Worm (Caenorhabditis elegans) whole organism, midembryonic: Measurements from ENCODE around the gene agt-2.

ENCODE experiments used
- T22C8.4 ChIP-seq: fragments of 200-800 bp; sonication (Bioruptor generic); IDR thresholded peaks from 2 replicates; pipeline ENCODE4 v1.3.6; 2022; ENCODE audit warnings: missing genetic modification characterization, missing compliant biosample characterization
- cog-1 ChIP-seq: sonication (generic microtip); optimal IDR thresholded peaks from 2 replicates; lab custom pipeline; 2016; ENCODE audit warnings: missing genetic modification characterization, missing compliant biosample characterization
- flt-1 ChIP-seq: fragments of 200-800 bp; sonication (Bioruptor generic); IDR thresholded peaks from 2 replicates; pipeline ENCODE4 v1.3.6; 2022; ENCODE audit warnings: missing genetic modification characterization, missing compliant biosample characterization
- klf-2 ChIP-seq: fragments of 200-800 bp; sonication (Bioruptor generic); conservative IDR thresholded peaks from 2 replicates; pipeline ENCODE4 v1.3.6; 2022; ENCODE audit warnings: missing genetic modification reagents, missing genetic modification characterization, missing compliant biosample characterization
- med-1 ChIP-seq: sonication (generic microtip); optimal IDR thresholded peaks from 2 replicates; lab custom pipeline; 2017; ENCODE audit warnings: missing genetic modification characterization, mild to moderate bottlenecking, missing compliant biosample characterization, antibody characterized with exemption, missing genetic modification reagents; ENCODE audit not compliant: insufficient read depth
- ref-1 ChIP-seq: fragments of 200-800 bp; sonication (Bioruptor generic); conservative IDR thresholded peaks from 2 replicates; pipeline ENCODE4 v1.3.6; 2022; ENCODE audit warnings: missing genetic modification reagents, missing genetic modification characterization, missing compliant biosample characterization
- tab-1 ChIP-seq: fragments of 200-800 bp; sonication (Bioruptor generic); IDR thresholded peaks from 2 replicates; pipeline ENCODE4 v1.3.6; 2022; ENCODE audit warnings: missing genetic modification characterization, missing compliant biosample characterization
- ztf-23 ChIP-seq: fragments of 200-800 bp; sonication (Bioruptor generic); IDR thresholded peaks from 2 replicates; pipeline ENCODE4 v1.3.6; 2022; ENCODE audit warnings: missing genetic modification reagents, missing genetic modification characterization, missing compliant biosample characterization
- ztf-29 ChIP-seq: fragments of 200-800 bp; sonication (Bioruptor generic); IDR thresholded peaks from 2 replicates; pipeline ENCODE4 v1.3.6; 2022; ENCODE audit warnings: missing genetic modification reagents, missing genetic modification characterization, missing compliant biosample characterization

agt-2 gene

ce11 chrII:5358137-5358745 is 15.4 kb downstream of the agt-2 start, which contains the start of the genes F09E5.11 and bmy-1:
F09E5.11 (minus strand) TSS chrII:5358187.
bmy-1 (plus strand) TSS chrII:5358695.
- TF ChIP-seq tab-1 (GFP tag; lab: Robert Waterston, UW) (no peak), flt-1 (GFP tag; lab: Robert Waterston, UW) (peak; percentile 81), cog-1 (tag; lab: Kevin White, UChicago) (peak; percentile 44), ztf-23 (GFP tag; lab: Robert Waterston, UW) (peak; percentile 84), ztf-29 (GFP tag; lab: Robert Waterston, UW) (no peak), T22C8.4 (no peak; the same call in 1 of the 2 replicates), klf-2 (peak; percentile 64; the same call in 1 of the 2 replicates), ref-1 (GFP tag; lab: Robert Waterston, UW) (no peak), med-1 (peak; percentile 10)

ce11 chrII:5355384-5355783 is 18.2 kb downstream of the agt-2 start, which contains the start of gene srg-69:
srg-69 (plus strand) TSS chrII:5355684.
- no peak for TF ChIP-seq T22C8.4
- no peak for TF ChIP-seq ztf-29 (GFP tag; lab: Robert Waterston, UW)
- TF ChIP-seq klf-2, result no peak
- TF ChIP-seq ztf-23 (GFP tag; lab: Robert Waterston, UW), result no peak
- no peak for TF ChIP-seq tab-1 (GFP tag; lab: Robert Waterston, UW)
- TF ChIP-seq flt-1 (GFP tag; lab: Robert Waterston, UW), result no peak
- no peak for TF ChIP-seq ref-1 (GFP tag; lab: Robert Waterston, UW)
- no peak for TF ChIP-seq cog-1 (tag; lab: Kevin White, UChicago)
- no peak for TF ChIP-seq med-1

ce11 chrII:5353642-5354041 is 20.0 kb downstream of the agt-2 start:
- TF ChIP-seq ztf-23 (GFP tag; lab: Robert Waterston, UW), result no peak
- no peak for TF ChIP-seq ztf-29 (GFP tag; lab: Robert Waterston, UW)
- TF ChIP-seq cog-1 (tag; lab: Kevin White, UChicago), result no peak
- TF ChIP-seq tab-1 (GFP tag; lab: Robert Waterston, UW), result no peak
- TF ChIP-seq T22C8.4, result no peak

- no peak for TF ChIP-seq med-1
- no peak for TF ChIP-seq cog-1 (tag; lab: Kevin White, UChicago)
- TF ChIP-seq T22C8.4, result no peak
Observed at ce11 chrII:5351799-5352198, 21.8 kb downstream of the agt-2 start, which contains the start of gene F09E5.7. F09E5.7 (plus strand) TSS chrII:5352099.

ce11 chrII:5350357-5350756 is 23.3 kb downstream of the agt-2 start, which contains the start of gene F09E5.8:
F09E5.8 (plus strand) TSS chrII:5350669.
- TF ChIP-seq ztf-23 (GFP tag; lab: Robert Waterston, UW) (peak; percentile 84), flt-1 (GFP tag; lab: Robert Waterston, UW) (peak; percentile 81; the same call in 1 of the 2 replicates), klf-2 (0 out of 2 replicates have a peak, but pooled peaks have one; percentile 55), tab-1 (GFP tag; lab: Robert Waterston, UW) (0 out of 2 replicates have a peak, but pooled peaks have one; percentile 45)

- peak; percentile 87 for TF ChIP-seq flt-1 (GFP tag; lab: Robert Waterston, UW)
- peak; percentile 92 for TF ChIP-seq ztf-23 (GFP tag; lab: Robert Waterston, UW)
- TF ChIP-seq klf-2, result peak; percentile 81
- peak; percentile 81 for TF ChIP-seq tab-1 (GFP tag; lab: Robert Waterston, UW)
- peak; percentile 75 for TF ChIP-seq ztf-29 (GFP tag; lab: Robert Waterston, UW)
Observed at ce11 chrII:5346350-5346749, 27.3 kb downstream of the agt-2 start.

ce11 chrII:5344775-5345174 is 28.9 kb downstream of the agt-2 start, which contains the start of gene F09E5.14:
F09E5.14 (minus strand) TSS chrII:5344875.
- TF ChIP-seq ztf-23 (GFP tag; lab: Robert Waterston, UW) (no peak), cog-1 (tag; lab: Kevin White, UChicago) (no peak), T22C8.4 (no peak), med-1 (no peak), flt-1 (GFP tag; lab: Robert Waterston, UW) (no peak), klf-2 (no peak), tab-1 (GFP tag; lab: Robert Waterston, UW) (no peak), ztf-29 (GFP tag; lab: Robert Waterston, UW) (no peak), ref-1 (GFP tag; lab: Robert Waterston, UW) (no peak)

- TF ChIP-seq med-1, result no peak
- TF ChIP-seq ztf-23 (GFP tag; lab: Robert Waterston, UW), result no peak
- no peak for TF ChIP-seq T22C8.4
- no peak for TF ChIP-seq ref-1 (GFP tag; lab: Robert Waterston, UW)
- TF ChIP-seq tab-1 (GFP tag; lab: Robert Waterston, UW), result no peak
- no peak for TF ChIP-seq flt-1 (GFP tag; lab: Robert Waterston, UW)
- no peak for TF ChIP-seq klf-2
- TF ChIP-seq ztf-29 (GFP tag; lab: Robert Waterston, UW), result no peak
- TF ChIP-seq cog-1 (tag; lab: Kevin White, UChicago), result no peak
Observed at ce11 chrII:5342412-5342811, 31.2 kb downstream of the agt-2 start.

ce11 chrII:5341573-5341972 is 32.1 kb downstream of the agt-2 start:
- no peak for TF ChIP-seq cog-1 (tag; lab: Kevin White, UChicago)
- TF ChIP-seq T22C8.4, result no peak
- TF ChIP-seq med-1, result no peak
- no peak for TF ChIP-seq flt-1 (GFP tag; lab: Robert Waterston, UW)
- TF ChIP-seq ztf-23 (GFP tag; lab: Robert Waterston, UW), result no peak
- TF ChIP-seq ztf-29 (GFP tag; lab: Robert Waterston, UW), result no peak
- TF ChIP-seq tab-1 (GFP tag; lab: Robert Waterston, UW), result no peak
- no peak for TF ChIP-seq ref-1 (GFP tag; lab: Robert Waterston, UW)
- TF ChIP-seq klf-2, result no peak
